Fruit fly (Drosophila melanogaster): ENCODE measurements around the gene Nhe3.

The Nhe3 gene

DNA sequence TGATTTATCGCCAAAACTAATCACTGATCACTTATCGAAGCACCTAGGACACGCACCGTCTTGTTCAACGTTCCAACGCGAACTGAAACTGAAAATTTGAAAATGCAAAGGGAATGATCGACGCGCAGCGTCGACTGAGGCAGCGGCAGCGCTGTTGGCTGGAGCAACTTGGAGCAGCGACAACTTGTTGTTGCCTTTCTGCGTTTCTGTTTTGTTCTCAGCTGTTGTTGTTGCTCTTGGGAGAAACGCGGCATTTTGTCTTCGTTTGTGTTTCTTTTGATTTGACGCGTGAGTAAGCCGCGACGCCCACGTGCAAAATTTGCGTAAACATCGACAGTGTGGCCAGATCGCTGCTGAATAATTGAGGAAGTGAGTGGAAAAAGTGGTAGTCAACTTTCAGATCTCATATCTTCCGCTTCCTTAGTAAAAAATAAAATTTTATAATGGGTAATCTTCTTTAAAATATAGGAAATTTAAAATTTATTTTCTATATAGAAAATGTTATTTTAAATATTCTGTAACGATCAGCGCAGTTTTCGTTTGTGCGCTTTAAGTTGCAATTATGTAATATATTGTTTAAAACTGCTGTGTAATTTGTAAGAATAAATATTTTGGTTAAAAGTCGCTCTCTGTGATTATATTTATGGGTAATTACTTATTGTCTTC, 25.0 kb upstream of the Nhe3 start, which contains the start of gene Tsp (continued):
- TF ChIP-seq CG6272 (GFP tag; IDR thresholded peaks at IDR 0.05) (no peak), Dp (GFP tag; optimal IDR thresholded peaks at IDR 0.05) (no peak), shn (GFP tag; optimal IDR thresholded peaks at IDR 0.05) (no peak), Fer2 (tag; optimal IDR thresholded peaks at IDR 0.05) (no peak), CG13123 (GFP tag; optimal IDR thresholded peaks at IDR 0.05) (no peak), Fer3 (tag; optimal IDR thresholded peaks at IDR 0.05) (no peak), CG34422 (GFP tag; IDR thresholded peaks at IDR 0.05) (peak; percentile 48; the same call in 1 of the 3 replicates), Doc3 (GFP tag; IDR thresholded peaks at IDR 0.05; ENCODE audit: partially characterized antibody) (no peak), grau (tag; optimal IDR thresholded peaks at IDR 0.05) (peak; percentile 11), Scr (GFP tag; IDR thresholded peaks at IDR 0.05; ENCODE audit: partially characterized antibody) (no peak), Bdp1 (GFP tag; optimal IDR thresholded peaks at IDR 0.05) (no peak), CG1024 (GFP tag; IDR thresholded peaks at IDR 0.05) (no peak), kah (GFP tag; optimal IDR thresholded peaks at IDR 0.05) (peak; percentile 90), Lhr (GFP tag; optimal IDR thresholded peaks at IDR 0.05) (no peak), CG7745 (tag; optimal IDR thresholded peaks at IDR 0.05) (no peak), pita (GFP tag; optimal IDR thresholded peaks at IDR 0.05) (no peak), CG8281 (tag; optimal IDR thresholded peaks at IDR 0.05) (no peak), dati (GFP tag; IDR thresholded peaks at IDR 0.05) (no peak), Sin3A (optimal IDR thresholded peaks at IDR 0.05) (no peak), Mes4 (GFP tag; optimal IDR thresholded peaks at IDR 0.05) (no peak), hb (GFP tag; IDR thresholded peaks at IDR 0.05; ENCODE audit: partially characterized antibody) (no peak), oc (tag; optimal IDR thresholded peaks at IDR 0.05) (peak; percentile 16), CG6254 (GFP tag; optimal IDR thresholded peaks at IDR 0.05) (no peak), CG42726 (GFP tag; IDR thresholded peaks at IDR 0.05; ENCODE audit: partially characterized antibody) (0 out of 2 replicates have a peak, but pooled peaks have one; percentile 47), Rfx (GFP tag; IDR thresholded peaks at IDR 0.05) (0 out of 2 replicates have a peak, but pooled peaks have one; percentile 23), eyg (GFP tag; optimal IDR thresholded peaks at IDR 0.05) (no peak), Aef1 (GFP tag; IDR thresholded peaks at IDR 0.05) (peak; percentile 22; the same call in 1 of the 3 replicates), inv (GFP tag; IDR thresholded peaks at IDR 0.05; ENCODE audit: partially characterized antibody) (no peak), BEAF-32 (GFP tag; optimal IDR thresholded peaks at IDR 0.05) (no peak), prd (optimal IDR thresholded peaks at IDR 0.05) (no peak), prd (GFP tag; IDR thresholded peaks at IDR 0.05) (no peak), bbx (GFP tag; IDR thresholded peaks at IDR 0.05; ENCODE audit: partially characterized antibody) (no peak), sd (tag; optimal IDR thresholded peaks at IDR 0.05) (peak; percentile 58), so (GFP tag; IDR thresholded peaks at IDR 0.05) (peak; percentile 43; the same call in 1 of the 3 replicates), unpg (GFP tag; optimal IDR thresholded peaks at IDR 0.05) (peak; percentile 0), CG6689 (GFP tag; IDR thresholded peaks at IDR 0.05) (no peak), sim (GFP tag; IDR thresholded peaks at IDR 0.05) (no peak), Hand (GFP tag; optimal IDR thresholded peaks at IDR 0.05) (no peak), CG14014 (GFP tag; IDR thresholded peaks at IDR 0.05) (no peak), gro (GFP tag; optimal IDR thresholded peaks at IDR 0.05) (peak; percentile 10), psq (GFP tag; optimal IDR thresholded peaks at IDR 0.05) (no peak), Nf-YA (GFP tag; IDR thresholded peaks at IDR 0.05) (no peak), CG32532 (GFP tag; IDR thresholded peaks at IDR 0.05) (peak; percentile 20; the same call in 1 of the 2 replicates), sens (GFP tag) (peak; percentile 67), tna (GFP tag; IDR thresholded peaks at IDR 0.05; ENCODE audit: partially characterized antibody) (no peak; the same call in 1 of the 2 replicates), gsb-n (tag; optimal IDR thresholded peaks at IDR 0.05) (no peak), CG18764 (GFP tag; optimal IDR thresholded peaks at IDR 0.05) (no peak), Hr78 (GFP tag; optimal IDR thresholded peaks at IDR 0.05) (no peak), Adf1 (GFP tag; IDR thresholded peaks at IDR 0.05) (peak; percentile 95), slp2 (GFP tag; optimal IDR thresholded peaks at IDR 0.05) (no peak)
